Fruit fly (Drosophila melanogaster) whole organism, embryonic: ENCODE data around the gene CheA75a.

Experiments used
- Abd-B ChIP-seq: fragments of 200-800 bp; sonication (Bioruptor generic); optimal IDR thresholded peaks from 2 replicates; lab custom pipeline; 2018; ENCODE audit warnings: missing biosample characterization, mild to moderate bottlenecking, missing genetic modification characterization, moderate library complexity
- CG6272 ChIP-seq: fragments of 200-800 bp; sonication (Bioruptor generic); IDR thresholded peaks from 2 replicates; pipeline ENCODE4 v1.3.6; 2022; ENCODE audit warnings: missing biosample characterization, missing genetic modification characterization
- hb ChIP-seq: fragments of 200-800 bp; sonication (Bioruptor generic); IDR thresholded peaks from 3 replicates; pipeline ENCODE4 v1.3.6; 2022; ENCODE audit warnings: missing biosample characterization, missing genetic modification characterization; ENCODE audit not compliant: partially characterized antibody
- oc ChIP-seq: fragments of 200-800 bp; sonication (Bioruptor generic); optimal IDR thresholded peaks from 2 replicates; lab custom pipeline; 2018; ENCODE audit warnings: missing biosample characterization, mild to moderate bottlenecking, missing genetic modification characterization, moderate library complexity

DNA sequence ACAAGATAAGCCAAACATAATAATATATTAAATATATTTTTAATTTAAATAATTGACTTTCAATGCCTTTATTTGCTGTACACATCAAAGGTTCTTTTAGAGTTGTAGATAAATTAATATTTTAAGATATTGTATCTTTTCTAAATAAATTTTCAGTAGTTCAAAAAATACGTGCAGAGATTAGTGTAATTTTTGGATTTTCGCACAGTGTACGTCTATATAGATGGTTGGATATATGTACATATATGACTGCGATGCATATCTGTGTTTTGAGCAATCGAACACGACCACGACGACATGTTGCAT lies 24.5 kb upstream of the CheA75a start:
- TF ChIP-seq oc (tag; lab: Kevin White, UChicago) (no peak), hb (GFP tag; lab: Robert Waterston, UW) (no peak), Abd-B (GFP tag; lab: Kevin White, UChicago) (no peak), CG6272 (GFP tag; lab: Robert Waterston, UW) (no peak)
